Fruit fly (Drosophila melanogaster) whole organism, embryonic: ENCODE measurements around the gene Gale.

Experiments used
- Adf1 ChIP-seq: fragments of 200-800 bp; sonication (Bioruptor generic); IDR thresholded peaks from 2 replicates; pipeline ENCODE4 v1.3.6; 2022; ENCODE audit warnings: missing biosample characterization, missing genetic modification characterization
- BtbVII ChIP-seq: fragments of 200-800 bp; sonication (Bioruptor generic); optimal IDR thresholded peaks from 3 replicates; lab custom pipeline; 2017; ENCODE audit warnings: missing biosample characterization, mild to moderate bottlenecking, missing genetic modification characterization
- C15 ChIP-seq: fragments of 200-800 bp; sonication (Bioruptor generic); IDR thresholded peaks from 3 replicates; pipeline ENCODE4 v1.3.6; 2022; ENCODE audit warnings: missing biosample characterization, missing genetic modification characterization
- CG11504 ChIP-seq: fragments of 200-800 bp; sonication (Bioruptor generic); optimal IDR thresholded peaks from 3 replicates; lab custom pipeline; 2019; ENCODE audit warnings: missing biosample characterization, mild to moderate bottlenecking, missing genetic modification characterization, moderate library complexity
- CG12299 ChIP-seq: fragments of 200-800 bp; sonication (Bioruptor generic); optimal IDR thresholded peaks from 2 replicates; lab custom pipeline; 2018; ENCODE audit warnings: missing biosample characterization, mild to moderate bottlenecking, missing genetic modification characterization
- CG13424 ChIP-seq: fragments of 200-800 bp; sonication (Bioruptor generic); optimal IDR thresholded peaks from 2 replicates; lab custom pipeline; 2019; ENCODE audit warnings: missing biosample characterization, mild to moderate bottlenecking, missing genetic modification characterization, moderate library complexity
- CG13624 ChIP-seq: fragments of 200-800 bp; sonication (Bioruptor generic); optimal IDR thresholded peaks from 2 replicates; lab custom pipeline; 2016; ENCODE audit warnings: missing biosample characterization, missing genetic modification characterization
- CG13775 ChIP-seq: fragments of 200-800 bp; sonication (Bioruptor generic); optimal IDR thresholded peaks from 3 replicates; lab custom pipeline; 2017; ENCODE audit warnings: missing biosample characterization, mild to moderate bottlenecking, missing genetic modification characterization
- CG13894 ChIP-seq: fragments of 200-800 bp; sonication (Bioruptor generic); optimal IDR thresholded peaks from 3 replicates; lab custom pipeline; 2018; ENCODE audit warnings: missing biosample characterization, mild to moderate bottlenecking, missing genetic modification characterization, moderate library complexity
- CG15269 ChIP-seq: fragments of 200-800 bp; sonication (Bioruptor generic); optimal IDR thresholded peaks from 2 replicates; lab custom pipeline; 2018; ENCODE audit warnings: missing biosample characterization, mild to moderate bottlenecking, missing genetic modification characterization, moderate library complexity
- CG15514 ChIP-seq: fragments of 200-800 bp; sonication (Bioruptor generic); optimal IDR thresholded peaks from 3 replicates; lab custom pipeline; 2017; ENCODE audit warnings: missing biosample characterization, missing genetic modification characterization, mild to moderate bottlenecking, moderate library complexity, missing genetic modification reagents
- CG1603 ChIP-seq: fragments of 200-800 bp; sonication (Bioruptor generic); optimal IDR thresholded peaks from 2 replicates; lab custom pipeline; 2019; ENCODE audit warnings: missing biosample characterization, mild to moderate bottlenecking, missing genetic modification characterization, moderate library complexity
- CG16815 ChIP-seq: fragments of 200-800 bp; sonication (Bioruptor generic); optimal IDR thresholded peaks from 3 replicates; lab custom pipeline; 2017; ENCODE audit warnings: missing biosample characterization, mild to moderate bottlenecking, missing genetic modification characterization
- CG18011 ChIP-seq: fragments of 200-800 bp; sonication (Bioruptor generic); optimal IDR thresholded peaks from 2 replicates; lab custom pipeline; 2017; ENCODE audit warnings: missing biosample characterization, missing genetic modification characterization, mild to moderate bottlenecking, moderate library complexity, missing genotype
- CG2120 ChIP-seq: fragments of 200-800 bp; sonication (Bioruptor generic); optimal IDR thresholded peaks from 3 replicates; lab custom pipeline; 2016; ENCODE audit warnings: missing biosample characterization, missing genetic modification characterization
- CG2889 ChIP-seq: fragments of 200-800 bp; sonication (Bioruptor generic); IDR thresholded peaks from 3 replicates; pipeline ENCODE4 v1.3.6; 2022; ENCODE audit warnings: missing biosample characterization, missing genetic modification characterization
- CG3281 ChIP-seq: fragments of 200-800 bp; sonication (Bioruptor generic); optimal IDR thresholded peaks from 3 replicates; lab custom pipeline; 2017; ENCODE audit warnings: missing biosample characterization, mild to moderate bottlenecking, missing genetic modification characterization
- CG4360 ChIP-seq: fragments of 200-800 bp; sonication (Bioruptor generic); IDR thresholded peaks from 2 replicates; pipeline ENCODE4 v1.3.6; 2022; ENCODE audit warnings: missing biosample characterization, missing genetic modification characterization
- CG6791 ChIP-seq: fragments of 200-800 bp; sonication (Bioruptor generic); IDR thresholded peaks from 3 replicates; pipeline ENCODE4 v1.3.6; 2022; ENCODE audit warnings: missing biosample characterization, missing genetic modification characterization; ENCODE audit not compliant: partially characterized antibody
- CG7372 ChIP-seq: fragments of 200-800 bp; sonication (Bioruptor generic); IDR thresholded peaks from 2 replicates; pipeline ENCODE4 v1.3.6; 2022; ENCODE audit warnings: missing biosample characterization, missing genetic modification characterization
- CG8388 ChIP-seq: fragments of 200-800 bp; sonication (Bioruptor generic); optimal IDR thresholded peaks from 2 replicates; lab custom pipeline; 2019; ENCODE audit warnings: missing biosample characterization, mild to moderate bottlenecking, missing genetic modification characterization, moderate library complexity
- CG9215 ChIP-seq: fragments of 200-800 bp; sonication (Bioruptor generic); IDR thresholded peaks from 2 replicates; pipeline ENCODE4 v1.3.6; 2022; ENCODE audit warnings: missing biosample characterization, missing genetic modification characterization
- CG9817 ChIP-seq: fragments of 200-800 bp; sonication (Bioruptor generic); optimal IDR thresholded peaks from 2 replicates; lab custom pipeline; 2018; ENCODE audit warnings: missing biosample characterization, mild to moderate bottlenecking, missing genetic modification characterization, moderate library complexity
- D19B ChIP-seq: fragments of 200-800 bp; sonication (Bioruptor generic); optimal IDR thresholded peaks from 2 replicates; lab custom pipeline; 2017; ENCODE audit warnings: missing biosample characterization, mild to moderate bottlenecking, missing genetic modification characterization
- Dbx ChIP-seq: fragments of 200-800 bp; sonication (Bioruptor generic); IDR thresholded peaks from 3 replicates; pipeline ENCODE4 v1.3.6; 2022; ENCODE audit warnings: missing biosample characterization, missing genetic modification characterization
- Dip3 ChIP-seq: fragments of 200-800 bp; sonication (Bioruptor generic); optimal IDR thresholded peaks from 3 replicates; lab custom pipeline; 2016; ENCODE audit warnings: missing biosample characterization, missing genetic modification characterization
- Elba2 ChIP-seq: fragments of 200-800 bp; sonication (Bioruptor generic); optimal IDR thresholded peaks from 3 replicates; lab custom pipeline; 2016; ENCODE audit warnings: missing biosample characterization, missing genetic modification characterization
- Hey ChIP-seq: fragments of 200-800 bp; sonication (Bioruptor generic); optimal IDR thresholded peaks from 3 replicates; lab custom pipeline; 2018; ENCODE audit warnings: missing biosample characterization, mild to moderate bottlenecking, missing genetic modification characterization
- Lpt ChIP-seq: fragments of >200 bp; optimal IDR thresholded peaks from 2 replicates; lab custom pipeline; 2018; ENCODE audit warnings: missing biosample characterization, missing genetic modification characterization
- Med ChIP-seq: fragments of 200-800 bp; sonication (Bioruptor generic); peaks from one replicate; lab custom pipeline; 2016; ENCODE audit warnings: missing biosample characterization, missing genetic modification characterization, mild to moderate bottlenecking, inconsistent platforms, moderate library complexity
- NK7.1 ChIP-seq: fragments of 200-800 bp; sonication (Bioruptor generic); optimal IDR thresholded peaks from 3 replicates; lab custom pipeline; 2016; ENCODE audit warnings: missing biosample characterization, missing genetic modification characterization
- Nf-YA ChIP-seq: fragments of 200-800 bp; sonication (Bioruptor generic); IDR thresholded peaks from 2 replicates; pipeline ENCODE4 v1.3.6; 2022; ENCODE audit warnings: missing biosample characterization, missing genetic modification characterization
- Opbp ChIP-seq: fragments of 200-800 bp; sonication (Bioruptor generic); IDR thresholded peaks from 3 replicates; pipeline ENCODE4 v1.3.6; 2022; ENCODE audit warnings: missing biosample characterization, missing genetic modification characterization; ENCODE audit not compliant: partially characterized antibody
- abd-A ChIP-seq: fragments of 200-800 bp; sonication (Bioruptor generic); optimal IDR thresholded peaks from 3 replicates; lab custom pipeline; 2019; ENCODE audit warnings: missing biosample characterization, mild to moderate bottlenecking, missing genetic modification characterization, moderate library complexity
- al ChIP-seq: fragments of 200-800 bp; sonication (Bioruptor generic); IDR thresholded peaks from 2 replicates; pipeline ENCODE4 v1.3.6; 2022; ENCODE audit warnings: missing biosample characterization, missing genetic modification characterization
- bigmax ChIP-seq: fragments of 200-800 bp; sonication (Bioruptor generic); optimal IDR thresholded peaks from 2 replicates; lab custom pipeline; 2018; ENCODE audit warnings: missing biosample characterization, mild to moderate bottlenecking, missing genetic modification characterization
- crc ChIP-seq: fragments of 200-800 bp; sonication (Bioruptor generic); optimal IDR thresholded peaks from 2 replicates; lab custom pipeline; 2016; ENCODE audit warnings: missing biosample characterization, missing genetic modification characterization
- exex ChIP-seq: fragments of 200-800 bp; sonication (Bioruptor generic); optimal IDR thresholded peaks from 4 replicates; lab custom pipeline; 2018; ENCODE audit warnings: missing biosample characterization, mild to moderate bottlenecking, missing genetic modification characterization, moderate library complexity
- ftz-f1 ChIP-seq: fragments of 200-800 bp; sonication (Bioruptor generic); optimal IDR thresholded peaks from 2 replicates; lab custom pipeline; 2016; ENCODE audit warnings: missing biosample characterization, missing genetic modification characterization
- gsb-n ChIP-seq: fragments of 200-800 bp; sonication (Bioruptor generic); optimal IDR thresholded peaks from 3 replicates; lab custom pipeline; 2018; ENCODE audit warnings: missing biosample characterization, mild to moderate bottlenecking, missing genetic modification characterization
- her ChIP-seq: fragments of 200-800 bp; sonication (Bioruptor generic); optimal IDR thresholded peaks from 2 replicates; lab custom pipeline; 2016; ENCODE audit warnings: missing biosample characterization, missing genetic modification characterization
- ken ChIP-seq: fragments of 200-800 bp; sonication (Bioruptor generic); IDR thresholded peaks from 3 replicates; pipeline ENCODE4 v1.3.6; 2022; ENCODE audit warnings: missing biosample characterization, missing genetic modification characterization
- kni ChIP-seq: fragments of 200-800 bp; sonication (Bioruptor generic); optimal IDR thresholded peaks from 3 replicates; lab custom pipeline; 2017; ENCODE audit warnings: mild to moderate bottlenecking, missing biosample characterization, missing genetic modification reagents, missing genetic modification characterization
- nmo ChIP-seq: fragments of 200-800 bp; sonication (Bioruptor generic); optimal IDR thresholded peaks from 2 replicates; lab custom pipeline; 2018; ENCODE audit warnings: missing biosample characterization, mild to moderate bottlenecking, missing genetic modification characterization, moderate library complexity
- otp ChIP-seq: fragments of 200-800 bp; sonication (Bioruptor generic); IDR thresholded peaks from 3 replicates; pipeline ENCODE4, ENCODE4 v1.3.6; 2022; ENCODE audit warnings: missing biosample characterization, missing genetic modification characterization
- pzg ChIP-seq: fragments of 200-800 bp; sonication (Bioruptor generic); optimal IDR thresholded peaks from 3 replicates; lab custom pipeline; 2018; ENCODE audit warnings: missing biosample characterization, mild to moderate bottlenecking, missing genetic modification characterization, moderate library complexity
- run ChIP-seq: fragments of 200-800 bp; sonication (Bioruptor generic); optimal IDR thresholded peaks from 3 replicates; lab custom pipeline; 2018; ENCODE audit warnings: missing biosample characterization, mild to moderate bottlenecking, missing genetic modification characterization
- sens ChIP-seq: fragments of 200-800 bp; sonication (Bioruptor generic); peaks from one replicate; lab custom pipeline; 2016; ENCODE audit warnings: missing biosample characterization, missing genetic modification characterization
- sim ChIP-seq: fragments of 200-800 bp; sonication (Bioruptor generic); IDR thresholded peaks from 2 replicates; pipeline ENCODE4 v1.3.6; 2022; ENCODE audit warnings: missing biosample characterization, missing genetic modification characterization
- zen2 ChIP-seq: fragments of 200-800 bp; sonication (Bioruptor generic); IDR thresholded peaks from 3 replicates; pipeline ENCODE4 v1.3.6; 2022; ENCODE audit warnings: missing biosample characterization, missing genetic modification characterization; ENCODE audit not compliant: partially characterized antibody
- zf30C ChIP-seq: fragments of 200-800 bp; sonication (Bioruptor generic); optimal IDR thresholded peaks from 3 replicates; lab custom pipeline; 2018; ENCODE audit warnings: missing biosample characterization, mild to moderate bottlenecking, missing genetic modification characterization

Gene Gale

dm6 chr3L:645426-646036 lies 2.8 kb upstream of the Gale start (continued):
- TF ChIP-seq CG2889 (GFP tag; lab: Robert Waterston, UW) (no peak), Med (GFP tag; lab: Kevin White, UChicago) (no peak), her (no peak), CG9215 (GFP tag; lab: Robert Waterston, UW) (no peak), CG15514 (GFP tag; lab: Kevin White, UChicago) (no peak), Adf1 (GFP tag; lab: Robert Waterston, UW) (no peak), Dip3 (GFP tag; lab: Kevin White, UChicago) (no peak), CG15269 (tag; lab: Kevin White, UChicago) (no peak), crc (GFP tag; lab: Kevin White, UChicago) (no peak), nmo (no peak), CG2120 (GFP tag; lab: Kevin White, UChicago) (no peak), Dbx (no peak), CG13624 (GFP tag; lab: Kevin White, UChicago) (no peak), BtbVII (GFP tag; lab: Kevin White, UChicago) (no peak), run (tag; lab: Kevin White, UChicago) (no peak), CG18011 (GFP tag; lab: Kevin White, UChicago) (peak; percentile 45), Lpt (GFP tag; lab: Kevin White, UChicago) (no peak), ftz-f1 (no peak), CG16815 (GFP tag; lab: Kevin White, UChicago) (no peak), CG9817 (tag; lab: Kevin White, UChicago) (no peak), ken (GFP tag; lab: Robert Waterston, UW) (0 out of 3 replicates have a peak, but pooled peaks have one; percentile 15), kni (GFP tag; lab: Kevin White, UChicago) (peak; percentile 27), exex (no peak), pzg (GFP tag; lab: Kevin White, UChicago) (no peak), CG13775 (GFP tag; lab: Kevin White, UChicago) (no peak), zf30C (no peak), CG7372 (no peak), CG11504 (tag; lab: Kevin White, UChicago) (no peak), NK7.1 (GFP tag; lab: Kevin White, UChicago) (no peak), CG12299 (tag; lab: Kevin White, UChicago) (no peak), zen2 (no peak), al (no peak), Hey (tag; lab: Kevin White, UChicago) (no peak), D19B (GFP tag; lab: Kevin White, UChicago) (no peak), CG4360 (GFP tag; lab: Robert Waterston, UW) (no peak), Opbp (no peak), bigmax (GFP tag; lab: Kevin White, UChicago) (no peak), gsb-n (tag; lab: Kevin White, UChicago) (peak; percentile 64), CG13424 (tag; lab: Kevin White, UChicago) (no peak), CG8388 (GFP tag; lab: Kevin White, UChicago) (no peak), Nf-YA (GFP tag; lab: Robert Waterston, UW) (no peak), abd-A (tag; lab: Kevin White, UChicago) (no peak), C15 (GFP tag; lab: Robert Waterston, UW) (no peak), CG6791 (GFP tag; lab: Robert Waterston, UW) (no peak), CG1603 (tag; lab: Kevin White, UChicago) (no peak), Elba2 (GFP tag; lab: Kevin White, UChicago) (no peak), otp (GFP tag; lab: Robert Waterston, UW) (0 out of 3 replicates have a peak, but pooled peaks have one; percentile 37), CG3281 (GFP tag; lab: Kevin White, UChicago) (no peak), CG13894 (tag; lab: Kevin White, UChicago) (peak; percentile 97), sens (GFP tag; lab: Kevin White, UChicago) (no peak), sim (GFP tag; lab: Robert Waterston, UW) (no peak)
